Worm (Caenorhabditis elegans) whole organism, L1 larva: ENCODE measurements around the gene Y77E11A.12.

Experiments used
- C16A3.4 ChIP-seq: fragments of 150-350 bp; optimal IDR thresholded peaks from 2 replicates; lab custom pipeline; 2014; ENCODE audit warnings: missing biosample characterization, missing genetic modification characterization
- F16B12.6 ChIP-seq: fragments of 150-350 bp; optimal IDR thresholded peaks from 2 replicates; lab custom pipeline; 2014; ENCODE audit warnings: missing biosample characterization, missing genetic modification characterization
- aha-1 ChIP-seq: fragments of 150-350 bp; optimal IDR thresholded peaks from 2 replicates; lab custom pipeline; 2014; ENCODE audit warnings: missing biosample characterization, missing genetic modification characterization
- ama-1 ChIP-seq: fragments of 150-350 bp; optimal IDR thresholded peaks from 2 replicates; lab custom pipeline; 2014
- blmp-1 ChIP-seq: fragments of 150-350 bp; optimal IDR thresholded peaks from 2 replicates; lab custom pipeline; 2014; ENCODE audit warnings: missing biosample characterization, missing genetic modification characterization
- ceh-82 ChIP-seq, 3 experiments: fragments of 150-350 bp in 1 of 3; sonication (generic microtip) in 2 of 3; optimal IDR thresholded peaks; 2 replicates each; lab custom pipeline; 2014 to 2017; ENCODE audit warnings: missing biosample characterization in 3 of 3, missing genetic modification characterization in 3 of 3
- ceh-88 ChIP-seq: fragments of 200-800 bp; sonication (Bioruptor generic); IDR thresholded peaks from 2 replicates; pipeline ENCODE4 v1.3.6; 2022; ENCODE audit warnings: missing genetic modification characterization, missing compliant biosample characterization
- dpl-1 ChIP-seq, 3 experiments: fragments of 150-350 bp in 2 of 3; sonication (generic microtip) in 1 of 3; optimal IDR thresholded peaks; 2 replicates each; lab custom pipeline; 2014 to 2017; ENCODE audit warnings: missing biosample characterization in 3 of 3, missing genetic modification characterization in 3 of 3, missing genetic modification reagents in 3 of 3
- efl-1 ChIP-seq, 4 experiments: fragments of 150-350 bp; optimal IDR thresholded peaks in 3 of 4; peaks in 1 of 4; 1 replicate in 1 of 4; 2 replicates in 3 of 4; lab custom pipeline; 2014; ENCODE audit warnings: missing biosample characterization in 2 of 4, missing genetic modification characterization in 2 of 4, missing genetic modification reagents in 2 of 4
- efl-3 ChIP-seq: fragments of 200-800 bp; sonication (Bioruptor generic); optimal IDR thresholded peaks from 2 replicates; lab custom pipeline; 2018; ENCODE audit warnings: mild to moderate bottlenecking, missing genetic modification characterization, missing compliant biosample characterization
- egl-13 ChIP-seq: sonication (generic microtip); optimal IDR thresholded peaks from 2 replicates; lab custom pipeline; 2016; ENCODE audit warnings: missing genotype, missing genetic modification reagents, missing genetic modification characterization, missing compliant biosample characterization
- elt-2 ChIP-seq: sonication (generic microtip); optimal IDR thresholded peaks from 2 replicates; lab custom pipeline; 2016; ENCODE audit warnings: missing genetic modification characterization, mild to moderate bottlenecking, inconsistent platforms, missing compliant biosample characterization, missing genetic modification reagents
- fkh-4 ChIP-seq: sonication (generic microtip); optimal IDR thresholded peaks from 2 replicates; lab custom pipeline; 2016; ENCODE audit warnings: missing compliant biosample characterization, missing genetic modification characterization, borderline replicate concordance
- fkh-8 ChIP-seq: sonication (generic microtip); optimal IDR thresholded peaks from 2 replicates; lab custom pipeline; 2016; ENCODE audit warnings: mild to moderate bottlenecking, missing genetic modification characterization, missing compliant biosample characterization
- grh-1 ChIP-seq: fragments of 200-800 bp; sonication (Bioruptor generic); IDR thresholded peaks from 2 replicates; pipeline ENCODE4 v1.3.6; 2022; ENCODE audit warnings: missing genetic modification reagents, missing genetic modification characterization, missing compliant biosample characterization
- hlh-17 ChIP-seq: fragments of 200-800 bp; sonication (Bioruptor generic); optimal IDR thresholded peaks from 2 replicates; lab custom pipeline; 2018; ENCODE audit warnings: missing genetic modification characterization, mild to moderate bottlenecking, missing compliant biosample characterization, moderate library complexity, borderline replicate concordance
- hlh-4 ChIP-seq: sonication (generic microtip); optimal IDR thresholded peaks from 2 replicates; lab custom pipeline; 2016; ENCODE audit warnings: mild to moderate bottlenecking, missing genetic modification characterization, missing compliant biosample characterization
- hpl-2 ChIP-seq: fragments of 150-350 bp; optimal IDR thresholded peaks from 2 replicates; lab custom pipeline; 2014; ENCODE audit warnings: missing biosample characterization, missing genetic modification reagents, missing genetic modification characterization
- isw-1 ChIP-seq: fragments of 200-800 bp; sonication (Bioruptor generic); IDR thresholded peaks from 2 replicates; pipeline ENCODE4 v1.3.6; 2022; ENCODE audit warnings: missing genetic modification characterization, missing compliant biosample characterization
- lin-14 ChIP-seq: fragments of 200-800 bp; sonication (Bioruptor generic); optimal IDR thresholded peaks from 2 replicates; lab custom pipeline; 2018; ENCODE audit warnings: mild to moderate bottlenecking, missing genetic modification characterization, moderate library complexity, missing compliant biosample characterization
- lin-39 ChIP-seq: fragments of 150-350 bp; optimal IDR thresholded peaks from 2 replicates; lab custom pipeline; 2014; ENCODE audit warnings: missing biosample characterization, missing genetic modification reagents, missing genetic modification characterization
- lsy-2 ChIP-seq, 2 experiments: fragments of 150-350 bp; optimal IDR thresholded peaks; 2 replicates each; lab custom pipeline; 2014; ENCODE audit warnings: missing biosample characterization in 2 of 2, missing genetic modification characterization in 2 of 2
- mab-9 ChIP-seq: fragments of 200-800 bp; sonication (Bioruptor generic); IDR thresholded peaks from 2 replicates; pipeline ENCODE4 v1.3.6; 2022; ENCODE audit warnings: missing genetic modification reagents, missing genetic modification characterization, missing compliant biosample characterization
- mef-2 ChIP-seq: fragments of 150-350 bp; optimal IDR thresholded peaks from 2 replicates; lab custom pipeline; 2014; ENCODE audit warnings: missing biosample characterization, missing genetic modification characterization
- nhr-11 ChIP-seq: fragments of 150-350 bp; optimal IDR thresholded peaks from 2 replicates; lab custom pipeline; 2014; ENCODE audit warnings: missing biosample characterization, missing genetic modification characterization
- nhr-12 ChIP-seq: sonication (generic microtip); optimal IDR thresholded peaks from 2 replicates; lab custom pipeline; 2017; ENCODE audit warnings: missing biosample characterization, missing genetic modification characterization
- nhr-19 ChIP-seq: fragments of 200-800 bp; sonication (Bioruptor generic); conservative IDR thresholded peaks from 2 replicates; pipeline ENCODE4 v1.3.6; 2022; ENCODE audit warnings: missing genetic modification characterization, missing compliant biosample characterization
- nhr-237 ChIP-seq: fragments of 150-350 bp; optimal IDR thresholded peaks from 2 replicates; lab custom pipeline; 2014; ENCODE audit warnings: missing biosample characterization, missing genetic modification characterization
- nhr-28 ChIP-seq: fragments of 150-350 bp; optimal IDR thresholded peaks from 2 replicates; lab custom pipeline; 2014; ENCODE audit warnings: missing biosample characterization, missing genetic modification characterization
- nhr-47 ChIP-seq: sonication (generic microtip); optimal IDR thresholded peaks from 2 replicates; lab custom pipeline; 2016; ENCODE audit warnings: mild to moderate bottlenecking, missing genetic modification characterization, moderate library complexity, missing compliant biosample characterization
- nhr-71 ChIP-seq: sonication (generic microtip); optimal IDR thresholded peaks from 2 replicates; lab custom pipeline; 2016; ENCODE audit warnings: mild to moderate bottlenecking, missing genetic modification characterization, moderate library complexity, missing compliant biosample characterization
- nhr-76 ChIP-seq: sonication (generic microtip); optimal IDR thresholded peaks from 2 replicates; lab custom pipeline; 2017; ENCODE audit warnings: missing biosample characterization, missing genetic modification characterization
- nhr-77 ChIP-seq: fragments of 150-350 bp; optimal IDR thresholded peaks from 2 replicates; lab custom pipeline; 2014; ENCODE audit warnings: missing biosample characterization, missing genetic modification characterization
- nhr-85 ChIP-seq: sonication (generic microtip); peaks from one replicate; lab custom pipeline; 2016; ENCODE audit warnings: missing genetic modification characterization, inconsistent platforms, missing compliant biosample characterization
- nhr-90 ChIP-seq: sonication (generic microtip); optimal IDR thresholded peaks from 2 replicates; lab custom pipeline; 2016; ENCODE audit warnings: mild to moderate bottlenecking, missing genetic modification characterization, missing compliant biosample characterization; ENCODE audit not compliant: poor library complexity
- pag-3 ChIP-seq: sonication (generic microtip); optimal IDR thresholded peaks from 2 replicates; lab custom pipeline; 2017; ENCODE audit warnings: missing genetic modification characterization, mild to moderate bottlenecking, missing compliant biosample characterization, antibody characterized with exemption, borderline replicate concordance; ENCODE audit not compliant: insufficient read depth
- pax-3 ChIP-seq: fragments of 200-800 bp; sonication (Bioruptor generic); optimal IDR thresholded peaks from 2 replicates; lab custom pipeline; 2018; ENCODE audit warnings: mild to moderate bottlenecking, missing genetic modification characterization, moderate library complexity, missing compliant biosample characterization
- pqm-1 ChIP-seq: sonication (generic microtip); optimal IDR thresholded peaks from 3 replicates; lab custom pipeline; 2017; ENCODE audit warnings: missing biosample characterization, missing genetic modification characterization
- rnt-1 ChIP-seq: sonication (generic microtip); optimal IDR thresholded peaks from 2 replicates; lab custom pipeline; 2016; ENCODE audit warnings: mild to moderate bottlenecking, missing genetic modification characterization, moderate library complexity, missing compliant biosample characterization
- skn-1 ChIP-seq: fragments of 150-350 bp; optimal IDR thresholded peaks from 2 replicates; lab custom pipeline; 2014; ENCODE audit warnings: missing biosample characterization, missing genetic modification characterization
- snu-23 ChIP-seq: sonication (generic microtip); optimal IDR thresholded peaks from 2 replicates; lab custom pipeline; 2016; ENCODE audit warnings: missing genetic modification characterization, missing compliant biosample characterization
- sox-4 ChIP-seq: sonication (generic microtip); optimal IDR thresholded peaks from 2 replicates; lab custom pipeline; 2016; ENCODE audit warnings: missing genetic modification characterization, missing compliant biosample characterization
- sptf-1 ChIP-seq: fragments of 150-350 bp; optimal IDR thresholded peaks from 2 replicates; lab custom pipeline; 2014; ENCODE audit warnings: missing biosample characterization, missing genetic modification characterization
- sup-37 ChIP-seq: fragments of 200-800 bp; sonication (Bioruptor generic); optimal IDR thresholded peaks from 2 replicates; lab custom pipeline; 2018; ENCODE audit warnings: mild to moderate bottlenecking, missing genetic modification characterization, missing compliant biosample characterization
- swsn-7 ChIP-seq: sonication (generic microtip); optimal IDR thresholded peaks from 2 replicates; lab custom pipeline; 2016; ENCODE audit warnings: missing genetic modification characterization, missing compliant biosample characterization
- tbx-2 ChIP-seq: sonication (generic microtip); optimal IDR thresholded peaks from 2 replicates; lab custom pipeline; 2016; ENCODE audit warnings: missing genetic modification characterization, missing compliant biosample characterization
- tlp-1 ChIP-seq: fragments of 150-350 bp; optimal IDR thresholded peaks from 2 replicates; lab custom pipeline; 2014; ENCODE audit warnings: missing biosample characterization, missing genetic modification characterization
- unc-130 ChIP-seq: fragments of 150-350 bp; optimal IDR thresholded peaks from 2 replicates; lab custom pipeline; 2017; ENCODE audit warnings: missing biosample characterization, missing genetic modification characterization, inconsistent platforms
- unc-86 ChIP-seq: sonication (generic microtip); optimal IDR thresholded peaks from 2 replicates; lab custom pipeline; 2016; ENCODE audit warnings: missing genetic modification characterization, missing compliant biosample characterization
- unc-98 ChIP-seq: fragments of 200-800 bp; sonication (Bioruptor generic); IDR thresholded peaks from 2 replicates; pipeline ENCODE4 v1.3.6; 2022; ENCODE audit warnings: missing genetic modification characterization, missing compliant biosample characterization
- vab-15 ChIP-seq: sonication (generic microtip); optimal IDR thresholded peaks from 2 replicates; lab custom pipeline; 2017; ENCODE audit warnings: missing genotype, mild to moderate bottlenecking, missing genetic modification characterization, missing compliant biosample characterization

The Y77E11A.12 gene

DNA sequence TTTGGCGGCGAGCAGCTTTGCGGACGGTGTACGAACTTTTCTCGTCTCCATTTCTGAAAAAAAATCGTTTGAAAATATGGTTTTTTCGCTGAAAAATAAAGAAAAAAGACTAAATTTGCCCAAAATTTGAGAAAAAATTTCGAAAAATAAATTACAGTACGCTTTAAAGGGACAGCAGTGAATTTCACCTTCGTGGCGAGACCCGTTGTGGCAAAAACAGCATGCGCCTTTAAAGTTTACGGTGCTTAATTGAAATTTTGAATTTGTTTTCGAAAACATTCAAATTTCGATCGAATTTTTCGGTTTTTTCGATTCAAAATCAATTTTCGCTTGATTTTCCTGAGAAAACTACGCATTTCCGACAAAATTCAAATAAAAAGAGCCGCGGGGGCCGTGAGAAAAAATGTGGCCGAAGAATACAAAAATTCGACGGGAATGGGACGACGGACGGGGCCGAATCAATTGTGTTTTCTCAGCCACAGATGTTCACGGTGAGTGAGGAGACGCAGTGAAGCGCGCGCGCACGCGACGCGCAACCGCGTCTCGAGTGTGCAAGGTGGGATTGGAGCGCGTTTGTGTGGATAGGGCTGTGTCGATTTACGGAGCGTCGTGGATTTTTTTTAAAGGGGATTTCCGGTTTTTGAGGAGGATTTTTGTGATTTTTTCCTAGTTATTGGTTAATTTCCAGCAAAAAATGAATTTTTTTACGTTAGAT lies 55.0 kb downstream of the Y77E11A.12 start, which contains the start of gene Y77E11A.7 (continued):
- TF ChIP-seq efl-1 (optimal IDR thresholded peaks at IDR 0.05; lab: Kevin White, UChicago) (peak; percentile 87 to 94), efl-1 (GFP tag; optimal IDR thresholded peaks at IDR 0.05 in 1 of 2; lab: Kevin White, UChicago) (peak; percentile 82 to 97), aha-1 (tag; lab: Kevin White, UChicago) (no peak), tlp-1 (tag; lab: Kevin White, UChicago) (no peak), mab-9 (no peak), fkh-4 (tag; lab: Kevin White, UChicago) (no peak), ama-1 (lab: Kevin White, UChicago) (no peak), pax-3 (tag; lab: Kevin White, UChicago) (peak; percentile 75), fkh-8 (tag; lab: Kevin White, UChicago) (peak; percentile 97), egl-13 (tag; lab: Kevin White, UChicago) (no peak), pqm-1 (tag; lab: Kevin White, UChicago) (no peak), tbx-2 (tag; lab: Kevin White, UChicago) (peak; percentile 89), lin-39 (peak; percentile 44), nhr-90 (tag; lab: Kevin White, UChicago) (peak; percentile 81), skn-1 (tag; lab: Kevin White, UChicago) (peak; percentile 96), blmp-1 (peak; percentile 31), hpl-2 (GFP tag; lab: Kevin White, UChicago) (peak; percentile 1), swsn-7 (tag; lab: Kevin White, UChicago) (peak; percentile 79), grh-1 (GFP tag; lab: Robert Waterston, UW) (peak; percentile 30; the same call in 1 of the 2 replicates), lsy-2 (tag; optimal IDR thresholded peaks at IDR 0.05; lab: Kevin White, UChicago) (peak; percentile 88 to 95), rnt-1 (tag; lab: Kevin White, UChicago) (peak; percentile 91), elt-2 (tag; lab: Kevin White, UChicago) (peak; percentile 12), hlh-4 (no peak), vab-15 (peak; percentile 41), sptf-1 (tag; lab: Kevin White, UChicago) (no peak), isw-1 (peak; percentile 93), ceh-82 (tag; optimal IDR thresholded peaks at IDR 0.05; lab: Kevin White, UChicago) (peak; percentile 91 to 99 (median 91)), nhr-11 (tag; lab: Kevin White, UChicago) (peak; percentile 38), dpl-1 (GFP tag; optimal IDR thresholded peaks at IDR 0.05; lab: Kevin White, UChicago) (peak; percentile 79 to 88 (median 83)), nhr-76 (tag; lab: Kevin White, UChicago) (no peak), nhr-237 (peak; percentile 89), nhr-47 (tag; lab: Kevin White, UChicago) (peak; percentile 91), sox-4 (tag; lab: Kevin White, UChicago) (peak; percentile 40), ceh-88 (GFP tag; lab: Robert Waterston, UW) (peak; percentile 61; the same call in 1 of the 2 replicates), C16A3.4 (peak; percentile 95), mef-2 (tag; lab: Kevin White, UChicago) (peak; percentile 19), snu-23 (GFP tag; lab: Kevin White, UChicago) (peak; percentile 94), nhr-85 (tag; lab: Kevin White, UChicago) (peak; percentile 69), hlh-17 (no peak), nhr-28 (tag; lab: Kevin White, UChicago) (no peak), nhr-71 (tag; lab: Kevin White, UChicago) (peak; percentile 94), nhr-19 (peak; percentile 75), sup-37 (no peak), efl-3 (no peak), nhr-12 (tag; lab: Kevin White, UChicago) (no peak), unc-86 (tag; lab: Kevin White, UChicago) (peak; percentile 86), pag-3 (no peak), lin-14 (GFP tag; lab: Kevin White, UChicago) (peak; percentile 98), nhr-77 (peak; percentile 89), unc-98 (GFP tag; lab: Robert Waterston, UW) (peak; percentile 55; the same call in 1 of the 2 replicates), F16B12.6 (tag; lab: Kevin White, UChicago) (peak; percentile 56), unc-130 (tag; lab: Kevin White, UChicago) (peak; percentile 88)
